Fruit fly (Drosophila melanogaster) whole organism, prepupa: ENCODE results near the gene CG3868.

Source experiments
- CG11902 ChIP-seq: fragments of 200-800 bp; sonication (Bioruptor generic); optimal IDR thresholded peaks from 3 replicates; lab custom pipeline; 2016; ENCODE audit warnings: missing biosample characterization, missing genetic modification characterization
- CG1621 ChIP-seq: fragments of 200-800 bp; sonication (Bioruptor generic); optimal IDR thresholded peaks from 3 replicates; lab custom pipeline; 2018; ENCODE audit warnings: missing biosample characterization, mild to moderate bottlenecking, missing genetic modification characterization
- CG31627 ChIP-seq: fragments of 200-800 bp; sonication (Bioruptor generic); optimal IDR thresholded peaks from 3 replicates; lab custom pipeline; 2016; ENCODE audit warnings: missing biosample characterization, missing genetic modification characterization
- CG6808 ChIP-seq: fragments of 200-800 bp; sonication (Bioruptor generic); optimal IDR thresholded peaks from 3 replicates; lab custom pipeline; 2017; ENCODE audit warnings: missing biosample characterization, missing genetic modification characterization, mild to moderate bottlenecking, moderate library complexity, missing genetic modification reagents
- CG8319 ChIP-seq: fragments of 200-800 bp; sonication (Bioruptor generic); optimal IDR thresholded peaks from 3 replicates; lab custom pipeline; 2016; ENCODE audit warnings: missing biosample characterization, missing genetic modification characterization
- Eip78C ChIP-seq: fragments of 200-800 bp; sonication (Bioruptor generic); peaks from one replicate; lab custom pipeline; 2016; ENCODE audit warnings: missing biosample characterization, missing genetic modification characterization
- Ets21C ChIP-seq: fragments of 200-800 bp; sonication (Bioruptor generic); optimal IDR thresholded peaks from 3 replicates; lab custom pipeline; 2016; ENCODE audit warnings: missing biosample characterization, missing genetic modification characterization
- Ets96B ChIP-seq: fragments of 200-800 bp; optimal IDR thresholded peaks from 2 replicates; lab custom pipeline; 2019; ENCODE audit warnings: missing biosample characterization, mild to moderate bottlenecking, missing genetic modification characterization, moderate library complexity
- Hr38 ChIP-seq: sonication (Bioruptor generic); optimal IDR thresholded peaks from 2 replicates; lab custom pipeline; 2016; ENCODE audit warnings: missing biosample characterization, missing genetic modification characterization
- Lpt ChIP-seq: fragments of 200-800 bp; sonication (Bioruptor generic); optimal IDR thresholded peaks from 3 replicates; lab custom pipeline; 2016; ENCODE audit warnings: missing biosample characterization, missing genetic modification characterization
- OdsH ChIP-seq: fragments of 200-800 bp; sonication (Bioruptor generic); optimal IDR thresholded peaks from 3 replicates; lab custom pipeline; 2016; ENCODE audit warnings: missing biosample characterization, missing genetic modification characterization
- Smox ChIP-seq: fragments of 200-800 bp; sonication (Bioruptor generic); optimal IDR thresholded peaks from 3 replicates; lab custom pipeline; 2016; ENCODE audit warnings: missing biosample characterization, missing genetic modification characterization
- Sox102F ChIP-seq: fragments of 200-800 bp; sonication (Bioruptor generic); optimal IDR thresholded peaks from 2 replicates; lab custom pipeline; 2016; ENCODE audit warnings: missing biosample characterization, mild to moderate bottlenecking, missing genetic modification characterization
- Sox14 ChIP-seq: fragments of 200-800 bp; sonication (Bioruptor generic); optimal IDR thresholded peaks from 3 replicates; lab custom pipeline; 2016; ENCODE audit warnings: missing biosample characterization, missing genetic modification characterization
- dac ChIP-seq: fragments of 200-800 bp; sonication (Bioruptor generic); optimal IDR thresholded peaks from 2 replicates; lab custom pipeline; 2017; ENCODE audit warnings: missing biosample characterization, mild to moderate bottlenecking, missing genetic modification characterization
- dsx ChIP-seq: fragments of 200-800 bp; optimal IDR thresholded peaks from 3 replicates; lab custom pipeline; 2019; ENCODE audit warnings: missing biosample characterization, mild to moderate bottlenecking, missing genetic modification characterization, moderate library complexity; ENCODE audit not compliant: poor library complexity, severe bottlenecking
- esn ChIP-seq: fragments of 200-800 bp; sonication (Bioruptor generic); optimal IDR thresholded peaks from 2 replicates; lab custom pipeline; 2016; ENCODE audit warnings: missing biosample characterization, mild to moderate bottlenecking, missing genetic modification characterization, moderate library complexity
- pdm3 ChIP-seq: fragments of 200-800 bp; sonication (Bioruptor generic); optimal IDR thresholded peaks from 3 replicates; lab custom pipeline; 2016; ENCODE audit warnings: missing biosample characterization, missing genetic modification characterization
- salr ChIP-seq, 2 experiments: fragments of 200-800 bp; sonication (Bioruptor generic); optimal IDR thresholded peaks; 3 replicates each; lab custom pipeline; 2016 to 2018; ENCODE audit warnings: missing biosample characterization in 2 of 2, missing genetic modification characterization in 2 of 2, mild to moderate bottlenecking in 1 of 2
- svp ChIP-seq: fragments of 200-800 bp; sonication (Bioruptor generic); peaks from one replicate; lab custom pipeline; 2016; ENCODE audit warnings: missing biosample characterization, missing genetic modification characterization
- vri ChIP-seq: fragments of 200-800 bp; sonication (Bioruptor generic); optimal IDR thresholded peaks from 3 replicates; lab custom pipeline; 2016; ENCODE audit warnings: missing biosample characterization, mild to moderate bottlenecking, missing genetic modification characterization

Gene CG3868

dm6 chr3L:14350814-14351213 is 51.7 kb downstream of the CG3868 start (continued):
- no peak for TF ChIP-seq Sox14 (GFP tag; lab: Kevin White, UChicago)
- TF ChIP-seq pdm3 (GFP tag; lab: Kevin White, UChicago): no peak
- no peak for TF ChIP-seq Sox102F
- TF ChIP-seq Eip78C (GFP tag; lab: Kevin White, UChicago): peak; percentile 80
- TF ChIP-seq vri (GFP tag; lab: Kevin White, UChicago): no peak
- no peak for TF ChIP-seq dac (GFP tag; lab: Kevin White, UChicago)
- peak; percentile 61 for TF ChIP-seq Ets96B (tag; lab: Kevin White, UChicago)
- peak in 1 of 2 experiments; percentile 13 for TF ChIP-seq salr (GFP tag; optimal IDR thresholded peaks at IDR 0.05; lab: Kevin White, UChicago)
- peak; percentile 18 for TF ChIP-seq CG31627 (GFP tag; lab: Kevin White, UChicago)
- TF ChIP-seq Hr38 (GFP tag; lab: Kevin White, UChicago): no peak
- no peak for TF ChIP-seq Lpt (GFP tag; lab: Kevin White, UChicago)
- TF ChIP-seq OdsH (GFP tag; lab: Kevin White, UChicago): no peak
- peak; percentile 73 for TF ChIP-seq CG6808 (GFP tag; lab: Kevin White, UChicago)
- peak; percentile 29 for TF ChIP-seq Ets21C (GFP tag; lab: Kevin White, UChicago)
- peak; percentile 34 for TF ChIP-seq svp (GFP tag; lab: Kevin White, UChicago)
- peak; percentile 28 for TF ChIP-seq dsx (GFP tag; lab: Kevin White, UChicago)
- TF ChIP-seq esn: peak; percentile 4
- TF ChIP-seq CG1621: peak; percentile 51
- no peak for TF ChIP-seq CG8319
- peak; percentile 25 for TF ChIP-seq Smox (GFP tag; lab: Kevin White, UChicago)
- no peak for TF ChIP-seq CG11902 (GFP tag; lab: Kevin White, UChicago)
- TF ChIP-seq, all 60 proteins: peak for 29
